Fruit fly (Drosophila melanogaster) whole organism, embryonic: ENCODE data around the gene CG4607.
A peak's percentile ranks its signal among the peaks of the same experiment; 100 is the strongest.

Experiments
- CG13775 ChIP-seq: fragments of 200-800 bp; sonication (Bioruptor generic); optimal IDR thresholded peaks from 3 replicates; lab custom pipeline; 2017; ENCODE audit warnings: missing biosample characterization, mild to moderate bottlenecking, missing genetic modification characterization
- CG14441 ChIP-seq: fragments of 200-800 bp; sonication (Bioruptor generic); IDR thresholded peaks from 2 replicates; pipeline ENCODE4 v1.3.6; 2022; ENCODE audit warnings: missing biosample characterization, missing genetic modification characterization
- CG14860 ChIP-seq: fragments of 200-800 bp; sonication (Bioruptor generic); IDR thresholded peaks from 3 replicates; pipeline ENCODE4 v1.3.6; 2022; ENCODE audit warnings: missing biosample characterization, missing genetic modification characterization; ENCODE audit not compliant: partially characterized antibody
- CG15696 ChIP-seq: fragments of 200-800 bp; sonication (Bioruptor generic); optimal IDR thresholded peaks from 2 replicates; lab custom pipeline; 2019; ENCODE audit warnings: missing biosample characterization, mild to moderate bottlenecking, missing genetic modification characterization, moderate library complexity
- CG17328 ChIP-seq: fragments of 200-800 bp; sonication (Bioruptor generic); IDR thresholded peaks from 2 replicates; pipeline ENCODE4 v1.3.6; 2022; ENCODE audit warnings: missing biosample characterization, missing genetic modification characterization
- CG31224 ChIP-seq: fragments of 200-800 bp; sonication (Bioruptor generic); IDR thresholded peaks from 2 replicates; pipeline ENCODE4 v1.3.6; 2022; ENCODE audit warnings: missing biosample characterization, missing genetic modification characterization
- CG32532 ChIP-seq: fragments of 200-800 bp; sonication (Bioruptor generic); IDR thresholded peaks from 2 replicates; pipeline ENCODE4 v1.3.6; 2022; ENCODE audit warnings: missing biosample characterization, missing genetic modification characterization
- CG3995 ChIP-seq: fragments of 200-800 bp; sonication (Bioruptor generic); optimal IDR thresholded peaks from 3 replicates; lab custom pipeline; 2016; ENCODE audit warnings: missing biosample characterization, missing genetic modification characterization
- CG6791 ChIP-seq: fragments of 200-800 bp; sonication (Bioruptor generic); IDR thresholded peaks from 3 replicates; pipeline ENCODE4 v1.3.6; 2022; ENCODE audit warnings: missing biosample characterization, missing genetic modification characterization; ENCODE audit not compliant: partially characterized antibody
- CG9797 ChIP-seq: fragments of 200-800 bp; sonication (Bioruptor generic); optimal IDR thresholded peaks from 3 replicates; lab custom pipeline; 2018; ENCODE audit warnings: missing biosample characterization, mild to moderate bottlenecking, missing genetic modification characterization
- CG9932 ChIP-seq: fragments of 200-800 bp; sonication (Bioruptor generic); IDR thresholded peaks from 2 replicates; pipeline ENCODE4 v1.3.6; 2022; ENCODE audit warnings: missing biosample characterization, missing genetic modification characterization
- Dbx ChIP-seq: fragments of 200-800 bp; sonication (Bioruptor generic); IDR thresholded peaks from 3 replicates; pipeline ENCODE4 v1.3.6; 2022; ENCODE audit warnings: missing biosample characterization, missing genetic modification characterization
- Dll ChIP-seq: fragments of 200-800 bp; sonication (Bioruptor generic); IDR thresholded peaks from 4 replicates; pipeline ENCODE4 v1.3.6; 2022; ENCODE audit warnings: missing biosample characterization, missing genetic modification characterization; ENCODE audit not compliant: partially characterized antibody
- Dp ChIP-seq: fragments of 200-800 bp; sonication (Bioruptor generic); optimal IDR thresholded peaks from 2 replicates; lab custom pipeline; 2018; ENCODE audit warnings: missing biosample characterization, mild to moderate bottlenecking, missing genetic modification characterization, moderate library complexity
- Drgx ChIP-seq: fragments of 200-800 bp; sonication (Bioruptor generic); IDR thresholded peaks from 2 replicates; pipeline ENCODE4 v1.3.6; 2022; ENCODE audit warnings: missing biosample characterization, missing genetic modification characterization
- Ets65A ChIP-seq: fragments of 200-800 bp; sonication (Bioruptor generic); peaks from one replicate; lab custom pipeline; 2016; ENCODE audit warnings: missing biosample characterization, missing genetic modification characterization
- Ets97D ChIP-seq: fragments of 200-800 bp; sonication (Bioruptor generic); optimal IDR thresholded peaks from 3 replicates; lab custom pipeline; 2016; ENCODE audit warnings: missing biosample characterization, missing genetic modification characterization
- GATAe ChIP-seq: fragments of 200-800 bp; sonication (Bioruptor generic); conservative IDR thresholded peaks from 2 replicates; pipeline ENCODE4 v1.3.6; 2022; ENCODE audit warnings: missing biosample characterization, missing genetic modification characterization
- Gug ChIP-seq: fragments of 200-800 bp; sonication (Bioruptor generic); IDR thresholded peaks from 4 replicates; pipeline ENCODE4 v1.3.6; 2022; ENCODE audit warnings: missing biosample characterization, missing genetic modification characterization
- HLH3B ChIP-seq: fragments of 200-800 bp; sonication (Bioruptor generic); IDR thresholded peaks from 2 replicates; pipeline ENCODE4 v1.3.6; 2022; ENCODE audit warnings: missing biosample characterization, missing genetic modification characterization
- Hand ChIP-seq: fragments of 200-800 bp; sonication (Bioruptor generic); optimal IDR thresholded peaks from 2 replicates; lab custom pipeline; 2017; ENCODE audit warnings: mild to moderate bottlenecking, missing biosample characterization, missing genetic modification reagents, missing genetic modification characterization
- HmgD ChIP-seq: fragments of 200-800 bp; sonication (Bioruptor generic); optimal IDR thresholded peaks from 3 replicates; lab custom pipeline; 2016; ENCODE audit warnings: missing biosample characterization, missing genetic modification characterization
- HmgZ ChIP-seq: fragments of 200-800 bp; sonication (Bioruptor generic); optimal IDR thresholded peaks from 2 replicates; lab custom pipeline; 2018; ENCODE audit warnings: missing biosample characterization, mild to moderate bottlenecking, missing genetic modification characterization
- MESR4 ChIP-seq: fragments of 200-800 bp; sonication (Bioruptor generic); optimal IDR thresholded peaks from 2 replicates; lab custom pipeline; 2018; ENCODE audit warnings: missing biosample characterization, mild to moderate bottlenecking, missing genetic modification characterization, moderate library complexity
- Med ChIP-seq: fragments of 200-800 bp; sonication (Bioruptor generic); peaks from one replicate; lab custom pipeline; 2016; ENCODE audit warnings: missing biosample characterization, missing genetic modification characterization, mild to moderate bottlenecking, inconsistent platforms, moderate library complexity
- Myb ChIP-seq: fragments of 200-800 bp; sonication (Bioruptor generic); optimal IDR thresholded peaks from 2 replicates; lab custom pipeline; 2016; ENCODE audit warnings: missing biosample characterization, missing genetic modification characterization
- Poxn ChIP-seq: fragments of 200-800 bp; sonication (Bioruptor generic); IDR thresholded peaks from 2 replicates; pipeline ENCODE4 v1.3.6; 2022; ENCODE audit warnings: missing biosample characterization, missing genetic modification characterization
- ato ChIP-seq: fragments of 200-800 bp; sonication (Bioruptor generic); IDR thresholded peaks from 2 replicates; pipeline ENCODE4 v1.3.6; 2022; ENCODE audit warnings: missing biosample characterization, missing genetic modification characterization; ENCODE audit not compliant: partially characterized antibody
- bbx ChIP-seq: fragments of 200-800 bp; sonication (Bioruptor generic); IDR thresholded peaks from 2 replicates; pipeline ENCODE4 v1.3.6; 2022; ENCODE audit warnings: missing biosample characterization, missing genetic modification characterization; ENCODE audit not compliant: partially characterized antibody
- chm ChIP-seq: fragments of 200-800 bp; sonication (Bioruptor generic); IDR thresholded peaks from 2 replicates; pipeline ENCODE4 v1.3.6; 2022; ENCODE audit warnings: missing biosample characterization, missing genetic modification characterization
- chn ChIP-seq: fragments of 200-800 bp; sonication (Bioruptor generic); optimal IDR thresholded peaks from 2 replicates; lab custom pipeline; 2016; ENCODE audit warnings: missing biosample characterization, missing genetic modification characterization
- gcm2 ChIP-seq: fragments of 200-800 bp; sonication (Bioruptor generic); optimal IDR thresholded peaks from 2 replicates; lab custom pipeline; 2016; ENCODE audit warnings: missing biosample characterization, missing genetic modification characterization
- gfzf ChIP-seq: fragments of 200-800 bp; sonication (Bioruptor generic); optimal IDR thresholded peaks from 2 replicates; lab custom pipeline; 2016; ENCODE audit warnings: missing biosample characterization, mild to moderate bottlenecking, missing genetic modification characterization, moderate library complexity
- gro ChIP-seq: fragments of 200-800 bp; sonication (Bioruptor generic); optimal IDR thresholded peaks from 2 replicates; lab custom pipeline; 2016; ENCODE audit warnings: missing biosample characterization, missing genetic modification characterization
- hbn ChIP-seq: fragments of 200-800 bp; sonication (Bioruptor generic); IDR thresholded peaks from 2 replicates; pipeline ENCODE4 v1.3.6; 2022; ENCODE audit warnings: missing biosample characterization, missing genetic modification characterization; ENCODE audit not compliant: partially characterized antibody
- hth ChIP-seq: fragments of >200 bp; optimal IDR thresholded peaks from 2 replicates; lab custom pipeline; 2017; ENCODE audit warnings: inconsistent platforms
- kni ChIP-seq: fragments of 200-800 bp; sonication (Bioruptor generic); optimal IDR thresholded peaks from 3 replicates; lab custom pipeline; 2017; ENCODE audit warnings: mild to moderate bottlenecking, missing biosample characterization, missing genetic modification reagents, missing genetic modification characterization
- lab ChIP-seq: fragments of 200-800 bp; sonication (Bioruptor generic); optimal IDR thresholded peaks from 3 replicates; lab custom pipeline; 2017; ENCODE audit warnings: missing biosample characterization, missing genetic modification characterization, mild to moderate bottlenecking, moderate library complexity, missing genetic modification reagents
- lmd ChIP-seq: fragments of 200-800 bp; sonication (Bioruptor generic); IDR thresholded peaks from 2 replicates; pipeline ENCODE4 v1.3.6; 2022; ENCODE audit warnings: missing biosample characterization, missing genetic modification characterization
- lov ChIP-seq, 2 experiments: fragments of 200-800 bp in 1 of 2; fragments of >200 bp in 1 of 2; sonication (Bioruptor generic) in 1 of 2; IDR thresholded peaks in 1 of 2; optimal IDR thresholded peaks in 1 of 2; 2 replicates in 1 of 2; 3 replicates in 1 of 2; pipeline versions ENCODE4 v1.3.6 to Lab custom; 2017 to 2022; ENCODE audit warnings: missing biosample characterization in 1 of 2, missing genetic modification characterization in 1 of 2
- pan ChIP-seq, 4 experiments: fragments of >200 bp in 3 of 4; fragments of 200-800 bp in 1 of 4; sonication (Bioruptor generic) in 1 of 4; optimal IDR thresholded peaks in 3 of 4; IDR thresholded peaks in 1 of 4; 2 replicates each; pipeline versions ENCODE4 v1.3.6 to Lab custom; 2017 to 2022; ENCODE audit warnings: missing biosample characterization in 2 of 4, missing genetic modification characterization in 2 of 4, mixed read lengths in 1 of 4
- ranshi ChIP-seq: fragments of 200-800 bp; sonication (Bioruptor generic); IDR thresholded peaks from 2 replicates; pipeline ENCODE4 v1.3.6; 2022; ENCODE audit warnings: missing biosample characterization, missing genetic modification characterization
- sens ChIP-seq: fragments of 200-800 bp; sonication (Bioruptor generic); peaks from one replicate; lab custom pipeline; 2016; ENCODE audit warnings: missing biosample characterization, missing genetic modification characterization
- slbo ChIP-seq: fragments of 200-800 bp; sonication (Bioruptor generic); IDR thresholded peaks from 2 replicates; pipeline ENCODE4 v1.3.6; 2022; ENCODE audit warnings: missing biosample characterization, missing genetic modification characterization
- sna ChIP-seq: fragments of 200-800 bp; sonication (Bioruptor generic); IDR thresholded peaks from 2 replicates; pipeline ENCODE4 v1.3.6; 2022; ENCODE audit warnings: missing biosample characterization, missing genetic modification characterization; ENCODE audit not compliant: partially characterized antibody
- tna ChIP-seq: fragments of 200-800 bp; sonication (Bioruptor generic); IDR thresholded peaks from 2 replicates; pipeline ENCODE4 v1.3.6; 2022; ENCODE audit warnings: missing biosample characterization, missing genetic modification characterization; ENCODE audit not compliant: partially characterized antibody
- unc-4 ChIP-seq: fragments of 200-800 bp; sonication (Bioruptor generic); IDR thresholded peaks from 2 replicates; pipeline ENCODE4 v1.3.6; 2022; ENCODE audit warnings: missing biosample characterization, missing genetic modification characterization; ENCODE audit not compliant: partially characterized antibody
- wor ChIP-seq: fragments of 200-800 bp; sonication (Bioruptor generic); IDR thresholded peaks from 2 replicates; pipeline ENCODE4 v1.3.6; 2022; ENCODE audit warnings: missing biosample characterization, missing genetic modification characterization
- zfh1 ChIP-seq: fragments of 200-800 bp; sonication (Bioruptor generic); IDR thresholded peaks from 3 replicates; pipeline ENCODE4 v1.3.6; 2022; ENCODE audit warnings: missing biosample characterization, missing genetic modification characterization

CG4607 gene

dm6 chrX:7102013-7102520 lies 32.9 kb downstream of the CG4607 start, which contains the start of gene CG4615 (continued):
- peak; percentile 14 for TF ChIP-seq HmgZ (tag; lab: Kevin White, UChicago)
- peak; percentile 50 for TF ChIP-seq Dp (GFP tag; lab: Kevin White, UChicago)
- no peak for TF ChIP-seq Drgx (GFP tag; lab: Robert Waterston, UW)
- peak; percentile 36; the same call in 1 of the 2 replicates for TF ChIP-seq lmd (GFP tag; lab: Robert Waterston, UW)
- peak; percentile 30 for TF ChIP-seq CG17328
- TF ChIP-seq GATAe: no peak
- TF ChIP-seq unc-4 (GFP tag; lab: Robert Waterston, UW): peak; percentile 92
- TF ChIP-seq CG9932 (GFP tag; lab: Robert Waterston, UW): peak; percentile 83
- peak; percentile 70; the same call in 2 of the 3 replicates for TF ChIP-seq CG14860 (GFP tag; lab: Robert Waterston, UW)
- no peak for TF ChIP-seq pan (optimal IDR thresholded peaks at IDR 0.05; lab: Kevin White, UChicago)
- TF ChIP-seq pan (GFP tag; optimal IDR thresholded peaks at IDR 0.05 in 1 of 2, IDR thresholded peaks at IDR 0.05 in 1 of 2): peak in 1 of 2 experiments; percentile 18
- TF ChIP-seq Dbx: peak; percentile 7; the same call in 1 of the 3 replicates
- peak; percentile 74 for TF ChIP-seq Gug
- TF ChIP-seq Poxn (GFP tag; lab: Robert Waterston, UW): no peak
- TF ChIP-seq CG14441 (GFP tag; lab: Robert Waterston, UW): peak; percentile 46
- peak; percentile 85 for TF ChIP-seq CG6791
- TF ChIP-seq Med (GFP tag; lab: Kevin White, UChicago): peak; percentile 83
- TF ChIP-seq gcm2 (GFP tag; lab: Kevin White, UChicago): no peak
- TF ChIP-seq gro (GFP tag; lab: Kevin White, UChicago): no peak
- peak; percentile 73; the same call in 2 of the 3 replicates for TF ChIP-seq zfh1 (GFP tag; lab: Robert Waterston, UW)
- TF ChIP-seq Hand (GFP tag; lab: Kevin White, UChicago): no peak
- TF ChIP-seq kni: no peak
- no peak for TF ChIP-seq hth (lab: Kevin White, UChicago)
- TF ChIP-seq ranshi: 0 out of 2 replicates have a peak, but pooled peaks have one; percentile 26
- peak; percentile 75 for TF ChIP-seq slbo (GFP tag; lab: Robert Waterston, UW)
- peak; percentile 80 for TF ChIP-seq sna (GFP tag; lab: Robert Waterston, UW)
- peak; percentile 100 for TF ChIP-seq CG13775 (GFP tag; lab: Kevin White, UChicago)
- TF ChIP-seq chm (GFP tag; lab: Robert Waterston, UW): peak; percentile 11; the same call in 1 of the 2 replicates
- TF ChIP-seq sens: peak; percentile 24
- peak; percentile 83 for TF ChIP-seq tna
- no peak for TF ChIP-seq chn
- TF ChIP-seq lab (GFP tag; lab: Kevin White, UChicago): no peak
- peak; percentile 74 for TF ChIP-seq CG3995
- TF ChIP-seq lov (optimal IDR thresholded peaks at IDR 0.05; lab: Kevin White, UChicago): no peak
- TF ChIP-seq lov (GFP tag; IDR thresholded peaks at IDR 0.05; lab: Robert Waterston, UW): no peak
- TF ChIP-seq bbx (GFP tag; lab: Robert Waterston, UW): peak; percentile 94
- TF ChIP-seq CG31224: peak; percentile 34; the same call in 1 of the 2 replicates
- TF ChIP-seq Ets97D (GFP tag; lab: Kevin White, UChicago): peak; percentile 44
- peak; percentile 82 for TF ChIP-seq ato (GFP tag; lab: Robert Waterston, UW)
- peak; percentile 15 for TF ChIP-seq CG9797
- peak; percentile 85 for TF ChIP-seq hbn (GFP tag; lab: Robert Waterston, UW)
- peak; percentile 69 for TF ChIP-seq Myb (GFP tag; lab: Kevin White, UChicago)
- TF ChIP-seq Dll: peak; percentile 89
- peak; percentile 19 for TF ChIP-seq gfzf
- 0 out of 2 replicates have a peak, but pooled peaks have one; percentile 2 for TF ChIP-seq wor (GFP tag; lab: Robert Waterston, UW)
- TF ChIP-seq Ets65A: peak; percentile 60
- TF ChIP-seq HLH3B: 0 out of 2 replicates have a peak, but pooled peaks have one; percentile 28
- peak; percentile 73 for TF ChIP-seq CG32532 (GFP tag; lab: Robert Waterston, UW)
- no peak for TF ChIP-seq HmgD (GFP tag; lab: Kevin White, UChicago)
- peak; percentile 43 for TF ChIP-seq MESR4 (GFP tag; lab: Kevin White, UChicago)
- no peak for TF ChIP-seq CG15696 (tag; lab: Kevin White, UChicago)
